Worm (Caenorhabditis elegans) whole organism, early embryonic: ENCODE data around the gene T24B8.7.

Source experiments
- B0310.2 ChIP-seq: sonication (generic microtip); optimal IDR thresholded peaks from 2 replicates; lab custom pipeline; 2016; ENCODE audit warnings: mild to moderate bottlenecking, missing genetic modification characterization, missing compliant biosample characterization
- F13C5.2 ChIP-seq: sonication (generic microtip); optimal IDR thresholded peaks from 2 replicates; lab custom pipeline; 2017; ENCODE audit warnings: mild to moderate bottlenecking, missing genetic modification characterization, inconsistent platforms, missing compliant biosample characterization
- aly-1 ChIP-seq: sonication (generic microtip); optimal IDR thresholded peaks from 2 replicates; lab custom pipeline; 2016; ENCODE audit warnings: missing genetic modification characterization, missing compliant biosample characterization
- ama-1 ChIP-seq: fragments of 150-350 bp; optimal IDR thresholded peaks from 2 replicates; lab custom pipeline; 2014
- ceh-13 ChIP-seq: fragments of 200-800 bp; sonication (Bioruptor generic); optimal IDR thresholded peaks from 2 replicates; lab custom pipeline; 2018; ENCODE audit warnings: mild to moderate bottlenecking, missing genetic modification characterization, missing compliant biosample characterization
- ceh-36 ChIP-seq: sonication (generic microtip); optimal IDR thresholded peaks from 2 replicates; lab custom pipeline; 2016; ENCODE audit warnings: missing genetic modification characterization, inconsistent platforms, missing compliant biosample characterization
- ets-7 ChIP-seq: sonication (generic microtip); optimal IDR thresholded peaks from 2 replicates; lab custom pipeline; 2016; ENCODE audit warnings: missing genotype, missing genetic modification characterization, missing compliant biosample characterization
- flt-1 ChIP-seq: fragments of 200-800 bp; sonication (Bioruptor generic); IDR thresholded peaks from 2 replicates; pipeline ENCODE4 v1.3.6; 2022; ENCODE audit warnings: missing genetic modification characterization, missing compliant biosample characterization
- hmbx-1 ChIP-seq: sonication (generic microtip); optimal IDR thresholded peaks from 2 replicates; lab custom pipeline; 2016; ENCODE audit warnings: mild to moderate bottlenecking, missing genetic modification characterization, missing compliant biosample characterization
- hmg-4 ChIP-seq: fragments of 200-800 bp; sonication (Bioruptor generic); optimal IDR thresholded peaks from 2 replicates; lab custom pipeline; 2018; ENCODE audit warnings: mild to moderate bottlenecking, missing genetic modification characterization, missing compliant biosample characterization
- hnd-1 ChIP-seq: sonication (generic microtip); optimal IDR thresholded peaks from 2 replicates; lab custom pipeline; 2016; ENCODE audit warnings: missing genetic modification characterization, missing compliant biosample characterization
- pes-1 ChIP-seq: fragments of 200-800 bp; sonication (Bioruptor generic); IDR thresholded peaks from 2 replicates; pipeline ENCODE4 v1.3.6; 2022; ENCODE audit warnings: missing genetic modification reagents, missing genetic modification characterization, missing compliant biosample characterization
- scrt-1 ChIP-seq: fragments of 200-800 bp; sonication (Bioruptor generic); IDR thresholded peaks from 2 replicates; pipeline ENCODE4 v1.3.6; 2022; ENCODE audit warnings: missing genetic modification characterization, missing compliant biosample characterization
- sea-1 ChIP-seq: fragments of 200-800 bp; sonication (Bioruptor generic); conservative IDR thresholded peaks from 2 replicates; pipeline ENCODE4 v1.3.6; 2022; ENCODE audit warnings: missing genetic modification characterization, missing compliant biosample characterization
- tbx-11 ChIP-seq: fragments of 200-800 bp; sonication (Bioruptor generic); IDR thresholded peaks from 2 replicates; pipeline ENCODE4 v1.3.6; 2022; ENCODE audit warnings: missing genetic modification characterization, missing compliant biosample characterization
- tbx-37 ChIP-seq: fragments of 200-800 bp; sonication (Bioruptor generic); conservative IDR thresholded peaks from 2 replicates; pipeline ENCODE4 v1.3.6; 2022; ENCODE audit warnings: missing genetic modification reagents, missing genetic modification characterization, missing compliant biosample characterization
- tra-4 ChIP-seq: sonication (generic microtip); optimal IDR thresholded peaks from 2 replicates; lab custom pipeline; 2017; ENCODE audit warnings: missing genetic modification characterization, missing compliant biosample characterization

Gene T24B8.7

DNA sequence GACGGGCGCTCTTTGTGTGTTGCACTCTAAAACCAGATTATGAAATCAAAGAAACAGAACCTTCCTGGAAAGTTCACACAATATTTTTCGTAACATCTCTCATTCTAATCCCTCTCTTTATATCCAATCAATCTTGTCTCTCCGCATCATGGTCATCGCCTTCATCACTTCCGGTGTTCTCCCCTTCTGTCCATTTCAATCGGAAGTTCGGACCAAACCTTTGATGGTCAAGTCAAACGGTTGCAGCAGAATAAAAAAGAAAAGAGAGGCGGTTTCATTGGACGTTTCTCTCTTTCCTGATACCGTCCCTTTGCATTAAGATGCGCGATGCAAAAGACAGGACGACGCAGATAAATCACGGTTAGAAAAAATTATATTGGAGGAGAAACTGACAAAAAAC, 20.4 kb downstream of the T24B8.7 start:
- TF ChIP-seq aly-1 = no peak
- no peak for TF ChIP-seq F13C5.2 (tag; lab: Kevin White, UChicago)
- TF ChIP-seq B0310.2 (tag; lab: Kevin White, UChicago) = no peak
- TF ChIP-seq ets-7 (tag; lab: Kevin White, UChicago) = no peak
- no peak for TF ChIP-seq tbx-37 (GFP tag; lab: Robert Waterston, UW)
- no peak for TF ChIP-seq hmg-4 (GFP tag; lab: Kevin White, UChicago)
- no peak for TF ChIP-seq hmbx-1 (tag; lab: Kevin White, UChicago)
- no peak for TF ChIP-seq pes-1 (GFP tag; lab: Robert Waterston, UW)
- no peak for TF ChIP-seq tra-4
- TF ChIP-seq flt-1 (GFP tag; lab: Robert Waterston, UW) = no peak
- TF ChIP-seq ama-1 (lab: Kevin White, UChicago) = no peak
- no peak for TF ChIP-seq scrt-1 (GFP tag; lab: Robert Waterston, UW)
- no peak for TF ChIP-seq ceh-36 (tag; lab: Kevin White, UChicago)
- no peak for TF ChIP-seq sea-1
- TF ChIP-seq tbx-11 (GFP tag; lab: Robert Waterston, UW) = no peak
- TF ChIP-seq hnd-1 (tag; lab: Kevin White, UChicago) = no peak
- no peak for TF ChIP-seq ceh-13 (GFP tag; lab: Kevin White, UChicago)

ce11 chrII:9031891-9032290, 21.6 kb downstream of the T24B8.7 start:
- TF ChIP-seq hnd-1 (tag; lab: Kevin White, UChicago) = no peak
- TF ChIP-seq ama-1 (lab: Kevin White, UChicago) = no peak
- TF ChIP-seq hmbx-1 (tag; lab: Kevin White, UChicago) = no peak
- no peak for TF ChIP-seq pes-1 (GFP tag; lab: Robert Waterston, UW)

ce11 chrII:9029218-9029672, 24.2 kb downstream of the T24B8.7 start, which contains the start of gene F37B12.1:
F37B12.1 (minus strand) TSS chrII:9029268.
- TF ChIP-seq flt-1 (GFP tag; lab: Robert Waterston, UW) = no peak
- TF ChIP-seq F13C5.2 (tag; lab: Kevin White, UChicago) = no peak
- TF ChIP-seq ama-1 (lab: Kevin White, UChicago) = no peak
- no peak for TF ChIP-seq tbx-11 (GFP tag; lab: Robert Waterston, UW)
- TF ChIP-seq pes-1 (GFP tag; lab: Robert Waterston, UW) = no peak
- TF ChIP-seq hmbx-1 (tag; lab: Kevin White, UChicago) = no peak
- TF ChIP-seq tbx-37 (GFP tag; lab: Robert Waterston, UW) = no peak
- no peak for TF ChIP-seq tra-4
- no peak for TF ChIP-seq ceh-36 (tag; lab: Kevin White, UChicago)
- TF ChIP-seq hmg-4 (GFP tag; lab: Kevin White, UChicago) = no peak
- TF ChIP-seq hnd-1 (tag; lab: Kevin White, UChicago) = no peak
- TF ChIP-seq aly-1 = no peak
- TF ChIP-seq B0310.2 (tag; lab: Kevin White, UChicago) = no peak
- TF ChIP-seq ets-7 (tag; lab: Kevin White, UChicago) = no peak
- TF ChIP-seq ceh-13 (GFP tag; lab: Kevin White, UChicago) = no peak
- TF ChIP-seq sea-1 = no peak
- TF ChIP-seq scrt-1 (GFP tag; lab: Robert Waterston, UW) = no peak

DNA sequence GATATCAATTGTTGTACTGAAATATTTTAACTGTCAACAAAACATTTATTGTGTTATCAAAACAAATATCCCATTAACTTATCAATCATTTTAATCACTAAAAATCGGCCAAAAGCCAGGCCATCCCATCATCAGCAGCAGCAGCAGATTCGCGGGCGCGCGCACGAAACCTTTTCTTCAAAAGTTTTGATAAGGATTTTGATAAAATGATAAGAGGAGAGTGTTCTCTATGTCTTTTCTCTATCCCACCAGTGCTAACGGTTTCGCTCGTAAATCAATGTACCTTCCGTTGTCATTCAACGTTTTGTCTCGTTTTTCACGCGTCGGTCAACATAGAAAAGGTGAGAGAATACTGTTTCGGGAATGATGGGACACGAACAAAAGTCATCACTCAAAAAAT, 25.4 kb downstream of the T24B8.7 start:
- TF ChIP-seq ets-7 (tag; lab: Kevin White, UChicago) = no peak
- TF ChIP-seq ama-1 (lab: Kevin White, UChicago) = no peak
- no peak for TF ChIP-seq ceh-13 (GFP tag; lab: Kevin White, UChicago)
- TF ChIP-seq tbx-37 (GFP tag; lab: Robert Waterston, UW) = no peak
- no peak for TF ChIP-seq sea-1
- no peak for TF ChIP-seq tra-4
- no peak for TF ChIP-seq F13C5.2 (tag; lab: Kevin White, UChicago)

- TF ChIP-seq ceh-36 (tag; lab: Kevin White, UChicago) = no peak
- TF ChIP-seq flt-1 (GFP tag; lab: Robert Waterston, UW) = no peak
- no peak for TF ChIP-seq tbx-37 (GFP tag; lab: Robert Waterston, UW)
- no peak for TF ChIP-seq scrt-1 (GFP tag; lab: Robert Waterston, UW)
- TF ChIP-seq hmg-4 (GFP tag; lab: Kevin White, UChicago) = no peak
- no peak for TF ChIP-seq B0310.2 (tag; lab: Kevin White, UChicago)
- no peak for TF ChIP-seq hnd-1 (tag; lab: Kevin White, UChicago)
- no peak for TF ChIP-seq pes-1 (GFP tag; lab: Robert Waterston, UW)
- no peak for TF ChIP-seq ama-1 (lab: Kevin White, UChicago)
- no peak for TF ChIP-seq aly-1
- no peak for TF ChIP-seq ceh-13 (GFP tag; lab: Kevin White, UChicago)
- no peak for TF ChIP-seq F13C5.2 (tag; lab: Kevin White, UChicago)
- no peak for TF ChIP-seq sea-1
- TF ChIP-seq tbx-11 (GFP tag; lab: Robert Waterston, UW) = no peak
Measured at ce11 chrII:9026348-9026747, 27.1 kb downstream of the T24B8.7 start.

- TF ChIP-seq ceh-13 (GFP tag; lab: Kevin White, UChicago) = no peak
- TF ChIP-seq tbx-37 (GFP tag; lab: Robert Waterston, UW) = no peak
- TF ChIP-seq flt-1 (GFP tag; lab: Robert Waterston, UW) = no peak
- TF ChIP-seq tra-4 = no peak
- TF ChIP-seq hmbx-1 (tag; lab: Kevin White, UChicago) = no peak
- no peak for TF ChIP-seq aly-1
- TF ChIP-seq scrt-1 (GFP tag; lab: Robert Waterston, UW) = no peak
- no peak for TF ChIP-seq sea-1
- TF ChIP-seq hmg-4 (GFP tag; lab: Kevin White, UChicago) = no peak
- TF ChIP-seq tbx-11 (GFP tag; lab: Robert Waterston, UW) = no peak
- TF ChIP-seq F13C5.2 (tag; lab: Kevin White, UChicago) = no peak
- TF ChIP-seq ceh-36 (tag; lab: Kevin White, UChicago) = no peak
- TF ChIP-seq B0310.2 (tag; lab: Kevin White, UChicago) = no peak
- no peak for TF ChIP-seq ets-7 (tag; lab: Kevin White, UChicago)
- no peak for TF ChIP-seq hnd-1 (tag; lab: Kevin White, UChicago)
- no peak for TF ChIP-seq pes-1 (GFP tag; lab: Robert Waterston, UW)
Measured at ce11 chrII:9024312-9024711, 29.2 kb downstream of the T24B8.7 start.

ce11 chrII:9021625-9022024, 31.8 kb downstream of the T24B8.7 start:
- TF ChIP-seq ama-1 (lab: Kevin White, UChicago) (no peak), ets-7 (tag; lab: Kevin White, UChicago) (no peak), pes-1 (GFP tag; lab: Robert Waterston, UW) (no peak), hmg-4 (GFP tag; lab: Kevin White, UChicago) (no peak), tbx-11 (GFP tag; lab: Robert Waterston, UW) (no peak), scrt-1 (GFP tag; lab: Robert Waterston, UW) (no peak), F13C5.2 (tag; lab: Kevin White, UChicago) (no peak), B0310.2 (tag; lab: Kevin White, UChicago) (no peak), hnd-1 (tag; lab: Kevin White, UChicago) (no peak), sea-1 (no peak), tbx-37 (GFP tag; lab: Robert Waterston, UW) (no peak), ceh-13 (GFP tag; lab: Kevin White, UChicago) (no peak), tra-4 (no peak), flt-1 (GFP tag; lab: Robert Waterston, UW) (no peak), hmbx-1 (tag; lab: Kevin White, UChicago) (no peak)
